Fruit fly (Drosophila melanogaster) whole organism, embryonic: ENCODE data around the gene Nprl3.

ENCODE experiments used
- Adf1 ChIP-seq: fragments of 200-800 bp; sonication (Bioruptor generic); IDR thresholded peaks from 2 replicates; pipeline ENCODE4 v1.3.6; 2022; ENCODE audit warnings: missing biosample characterization, missing genetic modification characterization
- Asciz ChIP-seq: fragments of 200-800 bp; sonication (Bioruptor generic); optimal IDR thresholded peaks from 2 replicates; lab custom pipeline; 2017; ENCODE audit warnings: missing biosample characterization, mild to moderate bottlenecking, missing genetic modification characterization, missing genetic modification reagents
- Atf3 ChIP-seq: fragments of 200-800 bp; sonication (Bioruptor generic); optimal IDR thresholded peaks from 3 replicates; lab custom pipeline; 2016; ENCODE audit warnings: missing biosample characterization, missing genetic modification characterization
- B-H1 ChIP-seq: fragments of 200-800 bp; sonication (Bioruptor generic); IDR thresholded peaks from 3 replicates; pipeline ENCODE4 v1.3.6; 2022; ENCODE audit warnings: missing biosample characterization, missing genetic modification characterization
- CG1024 ChIP-seq: fragments of 200-800 bp; sonication (Bioruptor generic); IDR thresholded peaks from 2 replicates; pipeline ENCODE4 v1.3.6; 2022; ENCODE audit warnings: missing biosample characterization, missing genetic modification characterization
- CG10979 ChIP-seq: fragments of 200-800 bp; sonication (Bioruptor generic); optimal IDR thresholded peaks from 2 replicates; lab custom pipeline; 2018; ENCODE audit warnings: missing biosample characterization, mild to moderate bottlenecking, missing genetic modification characterization, moderate library complexity
- CG11504 ChIP-seq: fragments of 200-800 bp; sonication (Bioruptor generic); optimal IDR thresholded peaks from 3 replicates; lab custom pipeline; 2019; ENCODE audit warnings: missing biosample characterization, mild to moderate bottlenecking, missing genetic modification characterization, moderate library complexity
- CG1233 ChIP-seq: fragments of 200-800 bp; sonication (Bioruptor generic); optimal IDR thresholded peaks from 4 replicates; lab custom pipeline; 2018; ENCODE audit warnings: missing biosample characterization, mild to moderate bottlenecking, missing genetic modification characterization
- CG12942 ChIP-seq: fragments of 200-800 bp; sonication (Bioruptor generic); optimal IDR thresholded peaks from 3 replicates; lab custom pipeline; 2016; ENCODE audit warnings: missing biosample characterization, missing genetic modification characterization
- CG14860 ChIP-seq: fragments of 200-800 bp; sonication (Bioruptor generic); IDR thresholded peaks from 3 replicates; pipeline ENCODE4 v1.3.6; 2022; ENCODE audit warnings: missing biosample characterization, missing genetic modification characterization; ENCODE audit not compliant: partially characterized antibody
- CG1529 ChIP-seq: fragments of 200-800 bp; sonication (Bioruptor generic); optimal IDR thresholded peaks from 3 replicates; lab custom pipeline; 2018; ENCODE audit warnings: missing biosample characterization, missing genetic modification characterization
- CG15696 ChIP-seq: fragments of 200-800 bp; sonication (Bioruptor generic); optimal IDR thresholded peaks from 2 replicates; lab custom pipeline; 2019; ENCODE audit warnings: missing biosample characterization, mild to moderate bottlenecking, missing genetic modification characterization, moderate library complexity
- CG16815 ChIP-seq: fragments of 200-800 bp; sonication (Bioruptor generic); optimal IDR thresholded peaks from 3 replicates; lab custom pipeline; 2017; ENCODE audit warnings: missing biosample characterization, mild to moderate bottlenecking, missing genetic modification characterization
- CG17385 ChIP-seq: fragments of 200-800 bp; sonication (Bioruptor generic); optimal IDR thresholded peaks from 3 replicates; lab custom pipeline; 2018; ENCODE audit warnings: missing biosample characterization, mild to moderate bottlenecking, missing genetic modification characterization
- CG18764 ChIP-seq: fragments of 200-800 bp; sonication (Bioruptor generic); optimal IDR thresholded peaks from 3 replicates; lab custom pipeline; 2016; ENCODE audit warnings: missing biosample characterization, missing genetic modification characterization
- CG4282 ChIP-seq: fragments of 200-800 bp; sonication (Bioruptor generic); optimal IDR thresholded peaks from 2 replicates; lab custom pipeline; 2016; ENCODE audit warnings: missing biosample characterization, missing genetic modification characterization
- CG4617 ChIP-seq: fragments of 200-800 bp; sonication (Bioruptor generic); optimal IDR thresholded peaks from 3 replicates; lab custom pipeline; 2016; ENCODE audit warnings: missing biosample characterization, missing genetic modification characterization, borderline replicate concordance
- Dfd ChIP-seq, 2 experiments: fragments of >200 bp; optimal IDR thresholded peaks; 2 replicates each; lab custom pipeline; 2017; ENCODE audit warnings: missing biosample characterization in 2 of 2, missing genetic modification characterization in 2 of 2
- Gug ChIP-seq: fragments of 200-800 bp; sonication (Bioruptor generic); IDR thresholded peaks from 4 replicates; pipeline ENCODE4 v1.3.6; 2022; ENCODE audit warnings: missing biosample characterization, missing genetic modification characterization
- HLH4C ChIP-seq: fragments of 200-800 bp; sonication (Bioruptor generic); IDR thresholded peaks from 3 replicates; pipeline ENCODE4 v1.3.6; 2022; ENCODE audit warnings: missing biosample characterization, missing genetic modification characterization; ENCODE audit not compliant: partially characterized antibody
- NC2β ChIP-seq: fragments of 200-800 bp; sonication (Bioruptor generic); optimal IDR thresholded peaks from 2 replicates; lab custom pipeline; 2016; ENCODE audit warnings: missing biosample characterization, missing genetic modification characterization
- NK7.1 ChIP-seq: fragments of 200-800 bp; sonication (Bioruptor generic); optimal IDR thresholded peaks from 3 replicates; lab custom pipeline; 2016; ENCODE audit warnings: missing biosample characterization, missing genetic modification characterization
- Nf-YB ChIP-seq: fragments of 200-800 bp; sonication (Bioruptor generic); optimal IDR thresholded peaks from 3 replicates; lab custom pipeline; 2019; ENCODE audit warnings: missing biosample characterization, mild to moderate bottlenecking, missing genetic modification characterization, moderate library complexity
- Nf-YC ChIP-seq: fragments of 200-800 bp; optimal IDR thresholded peaks from 3 replicates; lab custom pipeline; 2019; ENCODE audit warnings: missing biosample characterization, mild to moderate bottlenecking, missing genetic modification characterization, moderate library complexity
- Oaz ChIP-seq: fragments of 200-800 bp; sonication (Bioruptor generic); IDR thresholded peaks from 2 replicates; pipeline ENCODE4 v1.3.6; 2022; ENCODE audit warnings: missing biosample characterization, missing genetic modification characterization
- bcd ChIP-seq: fragments of 200-800 bp; sonication (Bioruptor generic); optimal IDR thresholded peaks from 2 replicates; lab custom pipeline; 2017; ENCODE audit warnings: missing biosample characterization, mild to moderate bottlenecking, missing genetic modification characterization
- danr ChIP-seq: fragments of 200-800 bp; sonication (Bioruptor generic); IDR thresholded peaks from 2 replicates; pipeline ENCODE4 v1.3.6; 2022; ENCODE audit warnings: missing biosample characterization, missing genetic modification characterization
- ewg ChIP-seq: fragments of 200-800 bp; sonication (Bioruptor generic); optimal IDR thresholded peaks from 3 replicates; lab custom pipeline; 2017; ENCODE audit warnings: mild to moderate bottlenecking, missing biosample characterization, missing genetic modification reagents, missing genetic modification characterization
- exex ChIP-seq: fragments of 200-800 bp; sonication (Bioruptor generic); optimal IDR thresholded peaks from 4 replicates; lab custom pipeline; 2018; ENCODE audit warnings: missing biosample characterization, mild to moderate bottlenecking, missing genetic modification characterization, moderate library complexity
- inv ChIP-seq: fragments of 200-800 bp; sonication (Bioruptor generic); IDR thresholded peaks from 2 replicates; pipeline ENCODE4 v1.3.6; 2022; ENCODE audit warnings: missing biosample characterization, missing genetic modification characterization; ENCODE audit not compliant: partially characterized antibody
- knrl ChIP-seq: fragments of 200-800 bp; sonication (Bioruptor generic); IDR thresholded peaks from 3 replicates; pipeline ENCODE4 v1.3.6; 2022; ENCODE audit warnings: missing biosample characterization, missing genetic modification characterization; ENCODE audit not compliant: partially characterized antibody
- lab ChIP-seq: fragments of 200-800 bp; sonication (Bioruptor generic); optimal IDR thresholded peaks from 3 replicates; lab custom pipeline; 2017; ENCODE audit warnings: missing biosample characterization, missing genetic modification characterization, mild to moderate bottlenecking, moderate library complexity, missing genetic modification reagents
- mam ChIP-seq: fragments of 200-800 bp; sonication (Bioruptor generic); optimal IDR thresholded peaks from 3 replicates; lab custom pipeline; 2016; ENCODE audit warnings: missing biosample characterization, missing genetic modification characterization
- nerfin-1 ChIP-seq: fragments of 200-800 bp; sonication (Bioruptor generic); optimal IDR thresholded peaks from 3 replicates; lab custom pipeline; 2019; ENCODE audit warnings: missing biosample characterization, mild to moderate bottlenecking, missing genetic modification characterization, moderate library complexity
- pzg ChIP-seq: fragments of 200-800 bp; sonication (Bioruptor generic); optimal IDR thresholded peaks from 3 replicates; lab custom pipeline; 2018; ENCODE audit warnings: missing biosample characterization, mild to moderate bottlenecking, missing genetic modification characterization, moderate library complexity
- run ChIP-seq: fragments of 200-800 bp; sonication (Bioruptor generic); optimal IDR thresholded peaks from 3 replicates; lab custom pipeline; 2018; ENCODE audit warnings: missing biosample characterization, mild to moderate bottlenecking, missing genetic modification characterization
- stwl ChIP-seq: fragments of 200-800 bp; sonication (Bioruptor generic); optimal IDR thresholded peaks from 3 replicates; lab custom pipeline; 2018; ENCODE audit warnings: missing biosample characterization, mild to moderate bottlenecking, missing genetic modification characterization, moderate library complexity
- toy ChIP-seq: fragments of 200-800 bp; sonication (Bioruptor generic); IDR thresholded peaks from 2 replicates; pipeline ENCODE4 v1.3.6; 2022; ENCODE audit warnings: missing biosample characterization, missing genetic modification characterization
- wdn ChIP-seq: fragments of 200-800 bp; sonication (Bioruptor generic); IDR thresholded peaks from 2 replicates; pipeline ENCODE4 v1.3.6; 2022; ENCODE audit warnings: missing biosample characterization, missing genetic modification characterization
- zf30C ChIP-seq: fragments of 200-800 bp; sonication (Bioruptor generic); optimal IDR thresholded peaks from 3 replicates; lab custom pipeline; 2018; ENCODE audit warnings: missing biosample characterization, mild to moderate bottlenecking, missing genetic modification characterization

The Nprl3 gene

DNA sequence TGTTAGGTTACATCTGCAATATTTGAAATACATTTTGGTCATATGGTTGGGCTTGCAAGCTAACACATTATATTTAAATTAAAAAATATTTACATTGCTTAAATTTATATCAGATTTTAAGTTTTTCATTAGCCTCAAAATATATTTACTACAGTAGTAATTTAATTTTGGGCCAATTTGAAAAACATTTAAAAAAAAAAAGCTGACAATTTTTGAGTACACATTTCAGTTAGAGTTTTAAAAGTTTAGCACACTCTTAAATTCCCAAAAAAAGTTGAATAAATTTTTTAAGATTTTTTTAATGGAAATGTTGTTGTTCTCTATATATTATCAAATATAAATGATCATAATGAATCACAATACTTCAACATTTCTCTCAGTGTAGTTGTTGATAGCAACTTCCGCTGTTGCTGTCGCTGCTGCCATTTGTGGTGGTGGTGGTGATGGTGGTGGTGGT is 44.4 kb downstream of the Nprl3 start (continued):
- no peak for TF ChIP-seq Nf-YC (tag; lab: Kevin White, UChicago)
- no peak for TF ChIP-seq NK7.1 (GFP tag; lab: Kevin White, UChicago)
- TF ChIP-seq CG12942 (GFP tag; lab: Kevin White, UChicago) = peak; percentile 52
- TF ChIP-seq Asciz (GFP tag; lab: Kevin White, UChicago) = peak; percentile 80
- peak; percentile 70 for TF ChIP-seq bcd (GFP tag; lab: Kevin White, UChicago)
- TF ChIP-seq CG4282 (GFP tag; lab: Kevin White, UChicago) = no peak
- TF ChIP-seq CG17385 = peak; percentile 70
- TF ChIP-seq NC2β (GFP tag; lab: Kevin White, UChicago) = peak; percentile 10
- TF ChIP-seq knrl (GFP tag; lab: Robert Waterston, UW) = no peak
- TF ChIP-seq Dfd (GFP tag; optimal IDR thresholded peaks at IDR 0.05; lab: Kevin White, UChicago) = no peak
- TF ChIP-seq inv (GFP tag; lab: Robert Waterston, UW) = no peak
- TF ChIP-seq Oaz (GFP tag; lab: Robert Waterston, UW) = no peak
- no peak for TF ChIP-seq danr (GFP tag; lab: Robert Waterston, UW)
- TF ChIP-seq stwl (tag; lab: Kevin White, UChicago) = no peak
- peak; percentile 87 for TF ChIP-seq CG10979 (tag; lab: Kevin White, UChicago)
- peak; percentile 61 for TF ChIP-seq Nf-YB
- peak; percentile 71 for TF ChIP-seq nerfin-1
- TF ChIP-seq CG1233 (GFP tag; lab: Kevin White, UChicago) = peak; percentile 54
- peak; percentile 50 for TF ChIP-seq lab
- 0 out of 2 replicates have a peak, but pooled peaks have one; percentile 7 for TF ChIP-seq wdn (GFP tag; lab: Robert Waterston, UW)
- peak; percentile 16 for TF ChIP-seq exex (tag; lab: Kevin White, UChicago)
- TF ChIP-seq CG1529 (GFP tag; lab: Kevin White, UChicago) = peak; percentile 40
- TF ChIP-seq CG16815 (GFP tag; lab: Kevin White, UChicago) = peak; percentile 75
- peak; percentile 32 for TF ChIP-seq CG18764 (GFP tag; lab: Kevin White, UChicago)
- peak; percentile 22 for TF ChIP-seq Atf3
- no peak for TF ChIP-seq pzg
- peak; percentile 44 for TF ChIP-seq zf30C (GFP tag; lab: Kevin White, UChicago)
- peak; percentile 64 for TF ChIP-seq CG15696
- peak; percentile 60 for TF ChIP-seq ewg (GFP tag; lab: Kevin White, UChicago)
- peak; percentile 46 for TF ChIP-seq run (tag; lab: Kevin White, UChicago)
- TF ChIP-seq Gug (GFP tag; lab: Robert Waterston, UW) = 0 out of 4 replicates have a peak, but pooled peaks have one; percentile 11
- no peak for TF ChIP-seq CG1024
- TF ChIP-seq Adf1 (GFP tag; lab: Robert Waterston, UW) = no peak
- TF ChIP-seq HLH4C (GFP tag; lab: Robert Waterston, UW) = no peak
- no peak for TF ChIP-seq CG14860 (GFP tag; lab: Robert Waterston, UW)
- no peak for TF ChIP-seq mam (GFP tag; lab: Kevin White, UChicago)
- no peak for TF ChIP-seq toy
- no peak for TF ChIP-seq B-H1 (GFP tag; lab: Robert Waterston, UW)

DNA sequence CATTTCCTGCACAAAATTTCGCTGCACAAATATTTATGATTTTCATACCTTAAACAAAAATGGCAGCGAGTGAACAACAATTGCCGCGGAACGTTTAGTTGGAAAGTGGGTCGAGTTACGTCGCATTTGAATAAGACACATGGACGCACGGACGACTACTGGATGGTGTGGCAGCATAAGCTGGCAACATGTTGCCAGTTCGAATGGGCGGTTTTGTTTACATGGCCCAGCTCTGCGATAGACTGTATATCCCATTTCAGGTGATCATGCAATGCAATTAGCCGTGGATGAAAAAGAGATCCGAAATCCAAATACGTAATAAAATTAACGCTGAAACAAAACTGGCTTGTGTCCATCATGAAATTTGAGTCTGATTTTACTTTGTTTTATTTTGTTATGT is 45.0 kb downstream of the Nprl3 start:
- TF ChIP-seq CG4617 (no peak), CG11504 (tag; lab: Kevin White, UChicago) (peak; percentile 90)
